Fruit fly (Drosophila melanogaster) whole organism, embryonic: ENCODE data around the gene CG18302.

Experiments used
- ATbp ChIP-seq: fragments of 200-800 bp; sonication (Bioruptor generic); optimal IDR thresholded peaks from 2 replicates; lab custom pipeline; 2017; ENCODE audit warnings: missing biosample characterization, mild to moderate bottlenecking, missing genetic modification characterization, missing genetic modification reagents
- CG10321 ChIP-seq: fragments of 200-800 bp; sonication (Bioruptor generic); IDR thresholded peaks from 2 replicates; pipeline ENCODE4 v1.3.6; 2022; ENCODE audit warnings: missing biosample characterization, missing genetic modification characterization
- CG11560 ChIP-seq: fragments of 200-800 bp; sonication (Bioruptor generic); IDR thresholded peaks from 3 replicates; pipeline ENCODE4 v1.3.6; 2022; ENCODE audit warnings: missing biosample characterization, missing genetic modification characterization
- CG12071 ChIP-seq: fragments of 200-800 bp; sonication (Bioruptor generic); optimal IDR thresholded peaks from 3 replicates; lab custom pipeline; 2018; ENCODE audit warnings: missing biosample characterization, mild to moderate bottlenecking, missing genetic modification characterization
- CG12299 ChIP-seq: fragments of 200-800 bp; sonication (Bioruptor generic); optimal IDR thresholded peaks from 2 replicates; lab custom pipeline; 2018; ENCODE audit warnings: missing biosample characterization, mild to moderate bottlenecking, missing genetic modification characterization
- CG1233 ChIP-seq: fragments of 200-800 bp; sonication (Bioruptor generic); optimal IDR thresholded peaks from 4 replicates; lab custom pipeline; 2018; ENCODE audit warnings: missing biosample characterization, mild to moderate bottlenecking, missing genetic modification characterization
- CG12769 ChIP-seq: fragments of 200-800 bp; sonication (Bioruptor generic); optimal IDR thresholded peaks from 2 replicates; lab custom pipeline; 2019; ENCODE audit warnings: missing biosample characterization, mild to moderate bottlenecking, missing genetic modification characterization, moderate library complexity
- CG1529 ChIP-seq: fragments of 200-800 bp; sonication (Bioruptor generic); optimal IDR thresholded peaks from 3 replicates; lab custom pipeline; 2018; ENCODE audit warnings: missing biosample characterization, missing genetic modification characterization
- CG1602 ChIP-seq: fragments of 200-800 bp; sonication (Bioruptor generic); optimal IDR thresholded peaks from 3 replicates; lab custom pipeline; 2016; ENCODE audit warnings: missing biosample characterization, missing genetic modification characterization
- CG17912 ChIP-seq: fragments of 200-800 bp; sonication (Bioruptor generic); optimal IDR thresholded peaks from 2 replicates; lab custom pipeline; 2018; ENCODE audit warnings: missing biosample characterization, mild to moderate bottlenecking, missing genetic modification characterization
- CG1792 ChIP-seq: fragments of 200-800 bp; sonication (Bioruptor generic); optimal IDR thresholded peaks from 2 replicates; lab custom pipeline; 2016; ENCODE audit warnings: missing biosample characterization, missing genetic modification characterization
- CG31441 ChIP-seq: fragments of 200-800 bp; sonication (Bioruptor generic); IDR thresholded peaks from 2 replicates; pipeline ENCODE4 v1.3.6; 2022; ENCODE audit warnings: missing biosample characterization, missing genetic modification characterization
- CG3163 ChIP-seq: fragments of 200-800 bp; sonication (Bioruptor generic); optimal IDR thresholded peaks from 3 replicates; lab custom pipeline; 2016; ENCODE audit warnings: missing biosample characterization, missing genetic modification characterization
- CG3281 ChIP-seq: fragments of 200-800 bp; sonication (Bioruptor generic); optimal IDR thresholded peaks from 3 replicates; lab custom pipeline; 2017; ENCODE audit warnings: missing biosample characterization, mild to moderate bottlenecking, missing genetic modification characterization
- CG3407 ChIP-seq: fragments of 200-800 bp; sonication (Bioruptor generic); optimal IDR thresholded peaks from 2 replicates; lab custom pipeline; 2018; ENCODE audit warnings: missing biosample characterization, mild to moderate bottlenecking, missing genetic modification characterization
- CG3847 ChIP-seq: fragments of 200-800 bp; sonication (Bioruptor generic); IDR thresholded peaks from 2 replicates; pipeline ENCODE4 v1.3.6; 2022; ENCODE audit warnings: missing biosample characterization, missing genetic modification characterization
- CG3995 ChIP-seq: fragments of 200-800 bp; sonication (Bioruptor generic); optimal IDR thresholded peaks from 3 replicates; lab custom pipeline; 2016; ENCODE audit warnings: missing biosample characterization, missing genetic modification characterization
- CG5953 ChIP-seq: fragments of 200-800 bp; sonication (Bioruptor generic); IDR thresholded peaks from 2 replicates; pipeline ENCODE4 v1.3.6; 2022; ENCODE audit warnings: missing biosample characterization, missing genetic modification characterization
- CG6813 ChIP-seq: fragments of 200-800 bp; sonication (Bioruptor generic); optimal IDR thresholded peaks from 2 replicates; lab custom pipeline; 2017; ENCODE audit warnings: missing biosample characterization, missing genetic modification characterization, mild to moderate bottlenecking, moderate library complexity, missing genetic modification reagents
- CG7357 ChIP-seq: fragments of 200-800 bp; sonication (Bioruptor generic); IDR thresholded peaks from 3 replicates; pipeline ENCODE4 v1.3.6; 2022; ENCODE audit warnings: missing biosample characterization, missing genetic modification characterization
- CG7372 ChIP-seq: fragments of 200-800 bp; sonication (Bioruptor generic); IDR thresholded peaks from 2 replicates; pipeline ENCODE4 v1.3.6; 2022; ENCODE audit warnings: missing biosample characterization, missing genetic modification characterization
- CG8359 ChIP-seq: fragments of 200-800 bp; sonication (Bioruptor generic); optimal IDR thresholded peaks from 2 replicates; lab custom pipeline; 2017; ENCODE audit warnings: missing biosample characterization, mild to moderate bottlenecking, missing genetic modification characterization, borderline replicate concordance
- CG9797 ChIP-seq: fragments of 200-800 bp; sonication (Bioruptor generic); optimal IDR thresholded peaks from 3 replicates; lab custom pipeline; 2018; ENCODE audit warnings: missing biosample characterization, mild to moderate bottlenecking, missing genetic modification characterization
- CrebB ChIP-seq: fragments of 200-800 bp; sonication (Bioruptor generic); optimal IDR thresholded peaks from 3 replicates; lab custom pipeline; 2018; ENCODE audit warnings: missing biosample characterization, mild to moderate bottlenecking, missing genetic modification characterization
- D19A ChIP-seq: fragments of 200-800 bp; optimal IDR thresholded peaks from 3 replicates; lab custom pipeline; 2019; ENCODE audit warnings: missing biosample characterization, mild to moderate bottlenecking, missing genetic modification characterization, moderate library complexity
- H2.0 ChIP-seq: fragments of 200-800 bp; sonication (Bioruptor generic); IDR thresholded peaks from 2 replicates; pipeline ENCODE4 v1.3.6; 2022; ENCODE audit warnings: missing biosample characterization, missing genetic modification characterization
- Nf-YB ChIP-seq: fragments of 200-800 bp; sonication (Bioruptor generic); optimal IDR thresholded peaks from 3 replicates; lab custom pipeline; 2019; ENCODE audit warnings: missing biosample characterization, mild to moderate bottlenecking, missing genetic modification characterization, moderate library complexity
- NfI ChIP-seq: fragments of 200-800 bp; sonication (Bioruptor generic); optimal IDR thresholded peaks from 3 replicates; lab custom pipeline; 2018; ENCODE audit warnings: missing biosample characterization, mild to moderate bottlenecking, missing genetic modification characterization, moderate library complexity
- Ravus ChIP-seq: fragments of 200-800 bp; sonication (Bioruptor generic); IDR thresholded peaks from 2 replicates; pipeline ENCODE4 v1.3.6; 2022; ENCODE audit warnings: missing biosample characterization, missing genetic modification characterization
- Trl ChIP-seq, 3 experiments: fragments of >200 bp in 2 of 3; fragments of 200-800 bp in 1 of 3; sonication (Bioruptor generic) in 1 of 3; optimal IDR thresholded peaks; 2 replicates in 1 of 3; 3 replicates in 2 of 3; lab custom pipeline; 2016 to 2017; ENCODE audit warnings: missing biosample characterization in 1 of 3, missing genetic modification characterization in 1 of 3
- Usf ChIP-seq: fragments of 200-800 bp; sonication (Bioruptor generic); optimal IDR thresholded peaks from 2 replicates; lab custom pipeline; 2017; ENCODE audit warnings: missing genotype, missing biosample characterization, missing genetic modification characterization
- abd-A ChIP-seq: fragments of 200-800 bp; sonication (Bioruptor generic); optimal IDR thresholded peaks from 3 replicates; lab custom pipeline; 2019; ENCODE audit warnings: missing biosample characterization, mild to moderate bottlenecking, missing genetic modification characterization, moderate library complexity
- btn ChIP-seq: fragments of 200-800 bp; sonication (Bioruptor generic); optimal IDR thresholded peaks from 2 replicates; lab custom pipeline; 2016; ENCODE audit warnings: missing biosample characterization, missing genetic modification characterization
- caup ChIP-seq: fragments of 200-800 bp; sonication (Bioruptor generic); optimal IDR thresholded peaks from 3 replicates; lab custom pipeline; 2017; ENCODE audit warnings: missing biosample characterization, mild to moderate bottlenecking, missing genetic modification characterization, moderate library complexity; ENCODE audit not compliant: severe bottlenecking
- dati ChIP-seq: fragments of 200-800 bp; sonication (Bioruptor generic); IDR thresholded peaks from 2 replicates; pipeline ENCODE4 v1.3.6; 2022; ENCODE audit warnings: missing biosample characterization, missing genetic modification characterization
- ewg ChIP-seq: fragments of 200-800 bp; sonication (Bioruptor generic); optimal IDR thresholded peaks from 3 replicates; lab custom pipeline; 2017; ENCODE audit warnings: mild to moderate bottlenecking, missing biosample characterization, missing genetic modification reagents, missing genetic modification characterization
- inv ChIP-seq: fragments of 200-800 bp; sonication (Bioruptor generic); IDR thresholded peaks from 2 replicates; pipeline ENCODE4 v1.3.6; 2022; ENCODE audit warnings: missing biosample characterization, missing genetic modification characterization; ENCODE audit not compliant: partially characterized antibody
- ken ChIP-seq: fragments of 200-800 bp; sonication (Bioruptor generic); IDR thresholded peaks from 3 replicates; pipeline ENCODE4 v1.3.6; 2022; ENCODE audit warnings: missing biosample characterization, missing genetic modification characterization
- knrl ChIP-seq: fragments of 200-800 bp; sonication (Bioruptor generic); IDR thresholded peaks from 3 replicates; pipeline ENCODE4 v1.3.6; 2022; ENCODE audit warnings: missing biosample characterization, missing genetic modification characterization; ENCODE audit not compliant: partially characterized antibody
- pb ChIP-seq: fragments of 200-800 bp; sonication (Bioruptor generic); optimal IDR thresholded peaks from 3 replicates; lab custom pipeline; 2016; ENCODE audit warnings: missing biosample characterization, missing genetic modification characterization
- peb ChIP-seq: fragments of 200-800 bp; sonication (Bioruptor generic); IDR thresholded peaks from 2 replicates; pipeline ENCODE4 v1.3.6; 2022; ENCODE audit warnings: missing biosample characterization, missing genetic modification characterization
- phol ChIP-seq: fragments of 200-800 bp; sonication (Bioruptor generic); optimal IDR thresholded peaks from 3 replicates; lab custom pipeline; 2018; ENCODE audit warnings: missing biosample characterization, mild to moderate bottlenecking, missing genetic modification characterization, moderate library complexity
- pros ChIP-seq: fragments of 200-800 bp; sonication (Bioruptor generic); optimal IDR thresholded peaks from 3 replicates; lab custom pipeline; 2019; ENCODE audit warnings: missing biosample characterization, mild to moderate bottlenecking, missing genetic modification characterization, moderate library complexity
- psq ChIP-seq: fragments of 200-800 bp; sonication (Bioruptor generic); optimal IDR thresholded peaks from 2 replicates; lab custom pipeline; 2017; ENCODE audit warnings: missing biosample characterization, missing genetic modification characterization
- pum ChIP-seq: fragments of 200-800 bp; sonication (Bioruptor generic); optimal IDR thresholded peaks from 2 replicates; lab custom pipeline; 2016; ENCODE audit warnings: missing biosample characterization, missing genetic modification characterization
- scrt ChIP-seq: fragments of 200-800 bp; sonication (Bioruptor generic); optimal IDR thresholded peaks from 2 replicates; lab custom pipeline; 2018; ENCODE audit warnings: missing biosample characterization, mild to moderate bottlenecking, missing genetic modification characterization, moderate library complexity
- sob ChIP-seq: fragments of 200-800 bp; sonication (Bioruptor generic); IDR thresholded peaks from 2 replicates; pipeline ENCODE4 v1.3.6; 2022; ENCODE audit warnings: missing biosample characterization, missing genetic modification characterization
- unc-4 ChIP-seq: fragments of 200-800 bp; sonication (Bioruptor generic); IDR thresholded peaks from 2 replicates; pipeline ENCODE4 v1.3.6; 2022; ENCODE audit warnings: missing biosample characterization, missing genetic modification characterization; ENCODE audit not compliant: partially characterized antibody
- vfl ChIP-seq: fragments of 200-800 bp; sonication (Bioruptor generic); optimal IDR thresholded peaks from 2 replicates; lab custom pipeline; 2016; ENCODE audit warnings: missing biosample characterization, missing genetic modification characterization

Gene CG18302

dm6 chr2L:10526953-10527584, 7.1 kb upstream of the CG18302 start, which contains the start of gene Lip4 (continued):
- TF ChIP-seq CG6813 = peak; percentile 59
- TF ChIP-seq scrt (GFP tag; lab: Kevin White, UChicago) = peak; percentile 47
- peak; percentile 7 for TF ChIP-seq CG3995 (GFP tag; lab: Kevin White, UChicago)
- TF ChIP-seq CG11560 = 0 out of 3 replicates have a peak, but pooled peaks have one; percentile 35
- TF ChIP-seq psq (GFP tag; lab: Kevin White, UChicago) = no peak
- TF ChIP-seq CG12769 (tag; lab: Kevin White, UChicago) = peak; percentile 75
- peak; percentile 54 for TF ChIP-seq CrebB (tag; lab: Kevin White, UChicago)
- TF ChIP-seq H2.0 (GFP tag; lab: Robert Waterston, UW) = peak; percentile 78
- peak; percentile 84 for TF ChIP-seq CG31441
- peak; percentile 77 for TF ChIP-seq CG3281
- peak; percentile 67 for TF ChIP-seq CG1233 (GFP tag; lab: Kevin White, UChicago)
- no peak for TF ChIP-seq btn (GFP tag; lab: Kevin White, UChicago)
- peak; percentile 28 for TF ChIP-seq CG8359 (GFP tag; lab: Kevin White, UChicago)
- no peak for TF ChIP-seq pb (GFP tag; lab: Kevin White, UChicago)
- no peak for TF ChIP-seq Trl (optimal IDR thresholded peaks at IDR 0.05; lab: Kevin White, UChicago)
- TF ChIP-seq Trl (GFP tag; optimal IDR thresholded peaks at IDR 0.05; lab: Kevin White, UChicago) = peak; percentile 29
- TF ChIP-seq ken (GFP tag; lab: Robert Waterston, UW) = peak; percentile 33; the same call in 1 of the 3 replicates
- TF ChIP-seq Ravus (GFP tag; lab: Robert Waterston, UW) = peak; percentile 42
- no peak for TF ChIP-seq unc-4
- TF ChIP-seq vfl (GFP tag; lab: Kevin White, UChicago) = peak; percentile 30
- peak; percentile 83 for TF ChIP-seq CG7372
- TF ChIP-seq CG17912 (GFP tag; lab: Kevin White, UChicago) = no peak
- TF ChIP-seq knrl = no peak
- peak; percentile 55 for TF ChIP-seq CG12299
- TF ChIP-seq peb (GFP tag; lab: Robert Waterston, UW) = peak; percentile 54
- TF ChIP-seq ATbp (GFP tag; lab: Kevin White, UChicago) = peak; percentile 22
- peak; percentile 65 for TF ChIP-seq caup (GFP tag; lab: Kevin White, UChicago)
- peak; percentile 30 for TF ChIP-seq CG1602 (GFP tag; lab: Kevin White, UChicago)
- TF ChIP-seq CG10321 (GFP tag; lab: Robert Waterston, UW) = peak; percentile 44; the same call in 1 of the 2 replicates
- no peak for TF ChIP-seq CG3163 (GFP tag; lab: Kevin White, UChicago)
- no peak for TF ChIP-seq abd-A
- TF ChIP-seq pros = no peak
- TF ChIP-seq CG7357 (GFP tag; lab: Robert Waterston, UW) = 0 out of 3 replicates have a peak, but pooled peaks have one; percentile 30
- peak; percentile 59 for TF ChIP-seq NfI (GFP tag; lab: Kevin White, UChicago)
- peak; percentile 48 for TF ChIP-seq Nf-YB (GFP tag; lab: Kevin White, UChicago)
- TF ChIP-seq CG3407 (GFP tag; lab: Kevin White, UChicago) = peak; percentile 18
- TF ChIP-seq CG5953 (GFP tag; lab: Robert Waterston, UW) = peak; percentile 69
- TF ChIP-seq CG12071 (GFP tag; lab: Kevin White, UChicago) = peak; percentile 64
- peak; percentile 6 for TF ChIP-seq pum (GFP tag; lab: Kevin White, UChicago)
- TF ChIP-seq CG9797 (GFP tag; lab: Kevin White, UChicago) = no peak
- TF ChIP-seq D19A (tag; lab: Kevin White, UChicago) = peak; percentile 64
- peak; percentile 52 for TF ChIP-seq CG1529 (GFP tag; lab: Kevin White, UChicago)
- no peak for TF ChIP-seq dati
- no peak for TF ChIP-seq sob
- no peak for TF ChIP-seq CG1792 (GFP tag; lab: Kevin White, UChicago)
- TF ChIP-seq ewg (GFP tag; lab: Kevin White, UChicago) = peak; percentile 48
- TF ChIP-seq phol (tag; lab: Kevin White, UChicago) = peak; percentile 82
- TF ChIP-seq inv (GFP tag; lab: Robert Waterston, UW) = no peak
- TF ChIP-seq Usf (GFP tag; lab: Kevin White, UChicago) = no peak
- TF ChIP-seq CG3847 = peak; percentile 73; the same call in 1 of the 2 replicates
